Worm (Caenorhabditis elegans) whole organism, L2 larva: ENCODE measurements around the gene best-4.

Experiments
- C34F6.9 ChIP-seq: fragments of 150-350 bp; optimal IDR thresholded peaks from 2 replicates; lab custom pipeline; 2014; ENCODE audit warnings: missing biosample characterization, missing genetic modification characterization
- F13H6.1 ChIP-seq: sonication (generic microtip); optimal IDR thresholded peaks from 2 replicates; lab custom pipeline; 2016; ENCODE audit warnings: missing genetic modification characterization, missing compliant biosample characterization
- R02D3.7 ChIP-seq: fragments of 150-350 bp; optimal IDR thresholded peaks from 2 replicates; lab custom pipeline; 2014; ENCODE audit warnings: missing biosample characterization, missing genetic modification characterization
- alr-1 ChIP-seq: fragments of 150-350 bp; optimal IDR thresholded peaks from 2 replicates; lab custom pipeline; 2014; ENCODE audit warnings: missing biosample characterization, missing genetic modification characterization
- aly-2 ChIP-seq: fragments of 150-350 bp; optimal IDR thresholded peaks from 2 replicates; lab custom pipeline; 2014; ENCODE audit warnings: missing biosample characterization, missing genetic modification characterization
- blmp-1 ChIP-seq: sonication (generic microtip); optimal IDR thresholded peaks from 2 replicates; lab custom pipeline; 2017; ENCODE audit warnings: missing genetic modification characterization, mild to moderate bottlenecking, missing compliant biosample characterization, antibody characterized with exemption, moderate library complexity; ENCODE audit not compliant: insufficient read depth
- ceh-16 ChIP-seq: fragments of 150-350 bp; optimal IDR thresholded peaks from 2 replicates; lab custom pipeline; 2014; ENCODE audit warnings: missing biosample characterization, missing genetic modification characterization
- crh-2 ChIP-seq: sonication (generic microtip); optimal IDR thresholded peaks from 2 replicates; lab custom pipeline; 2017; ENCODE audit warnings: missing biosample characterization, missing genetic modification characterization
- egl-27 ChIP-seq: sonication (generic microtip); optimal IDR thresholded peaks from 3 replicates; lab custom pipeline; 2017; ENCODE audit warnings: missing biosample characterization, missing genetic modification reagents, missing genetic modification characterization
- elt-1 ChIP-seq: fragments of 150-350 bp; optimal IDR thresholded peaks from 2 replicates; lab custom pipeline; 2014; ENCODE audit warnings: missing biosample characterization, missing genetic modification characterization
- elt-3 ChIP-seq: sonication (generic microtip); optimal IDR thresholded peaks from 2 replicates; lab custom pipeline; 2017; ENCODE audit warnings: missing biosample characterization, missing genetic modification characterization
- fos-1 ChIP-seq: fragments of 150-350 bp; optimal IDR thresholded peaks from 2 replicates; lab custom pipeline; 2014; ENCODE audit warnings: missing biosample characterization, missing genetic modification characterization
- gmeb-1 ChIP-seq: fragments of 150-350 bp; optimal IDR thresholded peaks from 2 replicates; lab custom pipeline; 2014; ENCODE audit warnings: missing biosample characterization, missing genetic modification characterization
- lin-11 ChIP-seq: fragments of 150-350 bp; sonication (generic microtip); optimal IDR thresholded peaks from 2 replicates; lab custom pipeline; 2014; ENCODE audit warnings: missing biosample characterization, missing genetic modification characterization, inconsistent platforms, mixed read lengths
- lin-13 ChIP-seq: fragments of 150-350 bp; optimal IDR thresholded peaks from 2 replicates; lab custom pipeline; 2014; ENCODE audit warnings: missing biosample characterization, missing genetic modification reagents, missing genetic modification characterization
- lin-39 ChIP-seq: fragments of 150-350 bp; optimal IDR thresholded peaks from 2 replicates; lab custom pipeline; 2014; ENCODE audit warnings: missing biosample characterization, missing genetic modification reagents, missing genetic modification characterization
- lsy-2 ChIP-seq, 2 experiments: fragments of 150-350 bp in 1 of 2; sonication (generic microtip) in 1 of 2; optimal IDR thresholded peaks; 2 replicates each; lab custom pipeline; 2014 to 2017; ENCODE audit warnings: missing biosample characterization in 2 of 2, missing genetic modification characterization in 2 of 2
- mbf-1 ChIP-seq: sonication (generic microtip); optimal IDR thresholded peaks from 2 replicates; lab custom pipeline; 2017; ENCODE audit warnings: missing biosample characterization, missing genetic modification characterization
- mdl-1 ChIP-seq, 2 experiments: fragments of 150-350 bp in 1 of 2; sonication (generic microtip) in 1 of 2; optimal IDR thresholded peaks; 2 replicates each; lab custom pipeline; 2017; ENCODE audit warnings: missing biosample characterization in 2 of 2, missing genetic modification characterization in 2 of 2
- nhr-10 ChIP-seq: sonication (generic microtip); optimal IDR thresholded peaks from 2 replicates; lab custom pipeline; 2017; ENCODE audit warnings: missing biosample characterization, missing genetic modification characterization
- nhr-12 ChIP-seq: fragments of 150-350 bp; optimal IDR thresholded peaks from 2 replicates; lab custom pipeline; 2014; ENCODE audit warnings: missing biosample characterization, missing genetic modification characterization
- nhr-129 ChIP-seq: fragments of 150-350 bp; optimal IDR thresholded peaks from 2 replicates; lab custom pipeline; 2014; ENCODE audit warnings: missing biosample characterization, missing genetic modification characterization
- nhr-21 ChIP-seq: fragments of 150-350 bp; optimal IDR thresholded peaks from 2 replicates; lab custom pipeline; 2014; ENCODE audit warnings: missing biosample characterization, missing genetic modification characterization
- nhr-23 ChIP-seq: fragments of 150-350 bp; optimal IDR thresholded peaks from 2 replicates; lab custom pipeline; 2014; ENCODE audit warnings: missing biosample characterization, missing genetic modification reagents, missing genetic modification characterization
- nhr-237 ChIP-seq: fragments of 150-350 bp; optimal IDR thresholded peaks from 2 replicates; lab custom pipeline; 2014; ENCODE audit warnings: missing biosample characterization, missing genetic modification characterization
- nhr-25 ChIP-seq: fragments of 150-350 bp; sonication (generic microtip); optimal IDR thresholded peaks from 3 replicates; lab custom pipeline; 2014; ENCODE audit warnings: missing biosample characterization, missing genetic modification characterization
- peb-1 ChIP-seq: fragments of 150-350 bp; optimal IDR thresholded peaks from 2 replicates; lab custom pipeline; 2014; ENCODE audit warnings: missing biosample characterization, missing genetic modification characterization
- sem-4 ChIP-seq: fragments of 150-350 bp; optimal IDR thresholded peaks from 2 replicates; lab custom pipeline; 2014; ENCODE audit warnings: missing biosample characterization, missing genetic modification reagents, missing genetic modification characterization
- skn-1 ChIP-seq: sonication (generic microtip); optimal IDR thresholded peaks from 2 replicates; lab custom pipeline; 2017; ENCODE audit warnings: missing biosample characterization, missing genetic modification characterization
- sma-3 ChIP-seq: sonication (generic microtip); optimal IDR thresholded peaks from 2 replicates; lab custom pipeline; 2016; ENCODE audit warnings: missing genetic modification reagents, missing genetic modification characterization, missing compliant biosample characterization
- snpc-4 ChIP-seq: fragments of 150-350 bp; optimal IDR thresholded peaks from 2 replicates; lab custom pipeline; 2014; ENCODE audit warnings: missing biosample characterization, missing genetic modification characterization
- unc-55 ChIP-seq: fragments of 150-350 bp; sonication (generic microtip); optimal IDR thresholded peaks from 3 replicates; lab custom pipeline; 2014; ENCODE audit warnings: missing biosample characterization, missing genetic modification reagents, missing genetic modification characterization
- unc-62 ChIP-seq: fragments of 150-350 bp; optimal IDR thresholded peaks from 2 replicates; lab custom pipeline; 2014; ENCODE audit warnings: missing biosample characterization, missing genetic modification reagents, missing genetic modification characterization
- zag-1 ChIP-seq: fragments of 150-350 bp; optimal IDR thresholded peaks from 2 replicates; lab custom pipeline; 2014; ENCODE audit warnings: missing biosample characterization, missing genetic modification characterization
- ztf-1 ChIP-seq: fragments of 200-800 bp; sonication (Bioruptor generic); conservative IDR thresholded peaks from 2 replicates; pipeline ENCODE4 v1.3.6; 2022; ENCODE audit warnings: missing genetic modification characterization, missing compliant biosample characterization
- ztf-11 ChIP-seq: sonication (generic microtip); optimal IDR thresholded peaks from 2 replicates; lab custom pipeline; 2017; ENCODE audit warnings: missing biosample characterization, missing genetic modification characterization
- ztf-4 ChIP-seq: fragments of 150-350 bp; optimal IDR thresholded peaks from 2 replicates; lab custom pipeline; 2014; ENCODE audit warnings: missing biosample characterization, missing genetic modification characterization

The best-4 gene

DNA sequence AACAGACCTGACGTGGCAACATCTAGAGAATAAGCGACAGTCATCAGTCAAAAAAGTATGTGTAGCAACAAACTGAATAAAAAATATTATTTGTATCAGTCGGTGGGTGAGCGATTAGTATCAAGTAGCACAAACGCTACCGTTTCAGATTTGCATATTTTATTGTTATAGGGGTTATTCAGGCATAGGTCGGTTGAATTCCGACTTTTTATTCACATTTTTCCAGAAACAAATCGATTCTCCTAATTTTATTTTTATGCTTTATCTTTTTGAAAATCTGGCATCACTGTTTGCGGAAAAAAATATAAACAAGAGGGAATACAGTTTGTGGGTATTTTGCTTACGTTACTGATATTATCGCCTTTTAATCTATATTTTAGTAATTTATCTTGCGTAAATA is at the start of gene best-4:
best-4 (minus strand) TSS at position 101 of the 400 bp plus-strand sequence.
- no peak for TF ChIP-seq sma-3 (GFP tag; lab: Kevin White, UChicago)
- no peak for TF ChIP-seq nhr-23 (tag; lab: Kevin White, UChicago)
- no peak for TF ChIP-seq alr-1 (tag; lab: Kevin White, UChicago)
- TF ChIP-seq, all 48 proteins: peak for 0

ce11 chrII:61013-61412 is 49.3 kb upstream of the best-4 start, which contains the start of gene C23H3.2:
Gene C23H3.2 (plus strand): TSS chrII:61313.
- TF ChIP-seq F13H6.1 (tag; lab: Kevin White, UChicago) (no peak), lsy-2 (tag; optimal IDR thresholded peaks at IDR 0.05; lab: Kevin White, UChicago) (no peak), nhr-10 (tag; lab: Kevin White, UChicago) (no peak), C34F6.9 (no peak), blmp-1 (no peak), lin-13 (GFP tag; lab: Kevin White, UChicago) (no peak)

ce11 chrII:60049-60448 is 48.4 kb upstream of the best-4 start:
- TF ChIP-seq skn-1 (tag; lab: Kevin White, UChicago): no peak
- TF ChIP-seq nhr-129 (tag; lab: Kevin White, UChicago): peak; percentile 11
- peak; percentile 29 for TF ChIP-seq nhr-21
- no peak for TF ChIP-seq zag-1 (tag; lab: Kevin White, UChicago)
- peak; percentile 46 for TF ChIP-seq fos-1
- TF ChIP-seq nhr-25 (tag; lab: Kevin White, UChicago): peak; percentile 61

ce11 chrII:57873-58272 is 46.2 kb upstream of the best-4 start:
- TF ChIP-seq mdl-1 (tag; optimal IDR thresholded peaks at IDR 0.05; lab: Kevin White, UChicago) (no peak), unc-62 (GFP tag; lab: Kevin White, UChicago) (no peak), R02D3.7 (tag; lab: Kevin White, UChicago) (no peak), elt-3 (tag; lab: Kevin White, UChicago) (no peak), ceh-16 (tag; lab: Kevin White, UChicago) (no peak), egl-27 (tag; lab: Kevin White, UChicago) (no peak), nhr-25 (tag; lab: Kevin White, UChicago) (no peak), lin-13 (GFP tag; lab: Kevin White, UChicago) (no peak), nhr-10 (tag; lab: Kevin White, UChicago) (no peak), ztf-4 (tag; lab: Kevin White, UChicago) (no peak)

ce11 chrII:57370-57769 is 45.7 kb upstream of the best-4 start, which contains the start of gene ascc-1:
Gene ascc-1 (plus strand): TSS chrII:57670.
- TF ChIP-seq lin-11 (tag; lab: Kevin White, UChicago) (no peak), blmp-1 (no peak), peb-1 (tag; lab: Kevin White, UChicago) (no peak), ztf-1 (GFP tag; lab: Robert Waterston, UW) (no peak), gmeb-1 (no peak), sem-4 (tag; lab: Kevin White, UChicago) (no peak), crh-2 (no peak), nhr-237 (no peak), unc-55 (no peak)

DNA sequence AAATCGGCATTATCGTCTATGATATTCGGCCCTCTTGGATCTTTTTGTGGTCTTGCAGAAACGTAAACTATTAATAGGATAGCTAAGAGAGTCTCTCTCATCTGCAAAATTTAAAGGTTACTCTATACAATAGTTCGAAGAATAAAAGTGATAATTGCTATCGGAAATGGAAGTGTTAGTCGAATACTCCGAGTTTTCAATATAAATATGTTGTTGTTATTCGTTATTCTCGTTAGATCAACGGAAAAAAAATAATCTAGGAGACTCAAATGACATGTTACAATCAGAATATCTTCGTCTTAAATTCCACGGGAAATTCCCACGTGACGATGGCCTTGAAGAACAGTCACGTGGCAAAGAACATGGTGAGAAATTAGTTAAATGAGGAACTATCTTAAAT is 43.5 kb upstream of the best-4 start, which contains the start of gene tre-5:
tre-5 (minus strand) TSS at position 101 of the 400 bp plus-strand sequence.
- TF ChIP-seq nhr-25 (tag; lab: Kevin White, UChicago): no peak
- no peak for TF ChIP-seq mbf-1 (tag; lab: Kevin White, UChicago)
- TF ChIP-seq gmeb-1: no peak
- TF ChIP-seq nhr-237: no peak
- TF ChIP-seq lin-39 (tag; lab: Kevin White, UChicago): no peak
- TF ChIP-seq egl-27 (tag; lab: Kevin White, UChicago): no peak
- TF ChIP-seq elt-1 (tag; lab: Kevin White, UChicago): no peak
- TF ChIP-seq unc-62 (GFP tag; lab: Kevin White, UChicago): no peak
- TF ChIP-seq ceh-16 (tag; lab: Kevin White, UChicago): no peak
- TF ChIP-seq ztf-4 (tag; lab: Kevin White, UChicago): no peak
- no peak for TF ChIP-seq nhr-12 (tag; lab: Kevin White, UChicago)
- TF ChIP-seq sma-3 (GFP tag; lab: Kevin White, UChicago): no peak
- TF ChIP-seq aly-2: no peak
- TF ChIP-seq fos-1: no peak
- TF ChIP-seq nhr-23 (tag; lab: Kevin White, UChicago): no peak
- TF ChIP-seq snpc-4 (tag; lab: Kevin White, UChicago): no peak
- no peak for TF ChIP-seq lsy-2 (tag; optimal IDR thresholded peaks at IDR 0.05; lab: Kevin White, UChicago)
- no peak for TF ChIP-seq F13H6.1 (tag; lab: Kevin White, UChicago)
- TF ChIP-seq lin-11 (tag; lab: Kevin White, UChicago): no peak
- no peak for TF ChIP-seq ztf-11
